Fruit fly (Drosophila melanogaster) whole organism, embryonic: ENCODE data around the gene CG13247.

Experiments
- CG3838 ChIP-seq: fragments of 200-800 bp; sonication (Bioruptor generic); optimal IDR thresholded peaks from 3 replicates; lab custom pipeline; 2016; ENCODE audit warnings: missing biosample characterization, missing genetic modification characterization
- lab ChIP-seq: fragments of 200-800 bp; sonication (Bioruptor generic); optimal IDR thresholded peaks from 3 replicates; lab custom pipeline; 2017; ENCODE audit warnings: missing biosample characterization, missing genetic modification characterization, mild to moderate bottlenecking, moderate library complexity, missing genetic modification reagents

DNA sequence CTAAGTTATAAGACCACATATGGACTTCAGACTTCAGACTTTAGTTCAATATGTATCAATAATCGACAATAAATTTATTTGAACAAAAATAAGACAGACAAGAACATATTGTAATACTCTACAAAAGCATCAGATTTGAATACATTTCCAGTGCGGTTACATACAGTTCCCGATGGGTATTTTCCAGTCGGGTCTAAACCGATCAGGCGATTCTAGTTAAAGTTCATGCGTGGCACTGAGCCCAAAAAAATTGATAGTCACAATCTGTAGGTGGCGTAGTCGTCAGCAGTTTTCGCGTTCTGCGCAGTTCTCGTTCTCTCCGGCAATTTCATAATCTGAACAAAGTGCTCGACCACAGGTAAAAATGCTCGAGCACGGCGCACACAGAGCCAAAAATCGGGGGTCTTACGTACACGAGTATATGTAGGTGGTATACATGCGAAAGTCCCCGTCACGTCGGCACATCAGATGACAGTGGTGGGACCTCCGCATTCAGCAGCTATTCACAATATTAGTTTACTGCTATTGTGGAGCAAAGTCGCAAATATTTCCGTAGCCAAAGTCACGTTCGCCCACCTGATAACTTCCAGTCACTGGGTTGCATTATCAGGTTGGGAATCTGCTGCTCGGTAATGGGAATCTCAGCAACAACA is 25.3 kb downstream of the CG13247 start:
- TF ChIP-seq CG3838 (GFP tag; lab: Kevin White, UChicago) (no peak), lab (GFP tag; lab: Kevin White, UChicago) (peak; percentile 65)
